Worm (Caenorhabditis elegans) whole organism, L1 larva: Measurements from ENCODE around the gene szy-4.

Experiments used
- aly-2 ChIP-seq: fragments of 150-350 bp; optimal IDR thresholded peaks from 2 replicates; lab custom pipeline; 2014; ENCODE audit warnings: missing biosample characterization, missing genetic modification characterization
- ama-1 ChIP-seq: fragments of 150-350 bp; optimal IDR thresholded peaks from 2 replicates; lab custom pipeline; 2014
- ceh-82 ChIP-seq, 3 experiments: fragments of 150-350 bp in 1 of 3; sonication (generic microtip) in 2 of 3; optimal IDR thresholded peaks; 2 replicates each; lab custom pipeline; 2014 to 2017; ENCODE audit warnings: missing biosample characterization in 3 of 3, missing genetic modification characterization in 3 of 3
- efl-3 ChIP-seq: fragments of 200-800 bp; sonication (Bioruptor generic); optimal IDR thresholded peaks from 2 replicates; lab custom pipeline; 2018; ENCODE audit warnings: mild to moderate bottlenecking, missing genetic modification characterization, missing compliant biosample characterization
- lin-13 ChIP-seq: fragments of 150-350 bp; optimal IDR thresholded peaks from 2 replicates; lab custom pipeline; 2014; ENCODE audit warnings: missing biosample characterization, missing genetic modification reagents, missing genetic modification characterization
- lin-39 ChIP-seq: fragments of 150-350 bp; optimal IDR thresholded peaks from 2 replicates; lab custom pipeline; 2014; ENCODE audit warnings: missing biosample characterization, missing genetic modification reagents, missing genetic modification characterization
- lsy-2 ChIP-seq, 2 experiments: fragments of 150-350 bp; optimal IDR thresholded peaks; 2 replicates each; lab custom pipeline; 2014; ENCODE audit warnings: missing biosample characterization in 2 of 2, missing genetic modification characterization in 2 of 2
- mdl-1 ChIP-seq, 2 experiments: fragments of 150-350 bp; optimal IDR thresholded peaks; 2 replicates each; lab custom pipeline; 2014 to 2017; ENCODE audit warnings: missing biosample characterization in 2 of 2, missing genetic modification characterization in 2 of 2, inconsistent platforms in 1 of 2
- nhr-20 ChIP-seq: sonication (generic microtip); optimal IDR thresholded peaks from 2 replicates; lab custom pipeline; 2016; ENCODE audit warnings: mild to moderate bottlenecking, missing genetic modification characterization, missing compliant biosample characterization
- nhr-76 ChIP-seq: sonication (generic microtip); optimal IDR thresholded peaks from 2 replicates; lab custom pipeline; 2017; ENCODE audit warnings: missing biosample characterization, missing genetic modification characterization
- rnt-1 ChIP-seq: sonication (generic microtip); optimal IDR thresholded peaks from 2 replicates; lab custom pipeline; 2016; ENCODE audit warnings: mild to moderate bottlenecking, missing genetic modification characterization, moderate library complexity, missing compliant biosample characterization
- snu-23 ChIP-seq: sonication (generic microtip); optimal IDR thresholded peaks from 2 replicates; lab custom pipeline; 2016; ENCODE audit warnings: missing genetic modification characterization, missing compliant biosample characterization
- unc-130 ChIP-seq: fragments of 150-350 bp; optimal IDR thresholded peaks from 2 replicates; lab custom pipeline; 2017; ENCODE audit warnings: missing biosample characterization, missing genetic modification characterization, inconsistent platforms

DNA sequence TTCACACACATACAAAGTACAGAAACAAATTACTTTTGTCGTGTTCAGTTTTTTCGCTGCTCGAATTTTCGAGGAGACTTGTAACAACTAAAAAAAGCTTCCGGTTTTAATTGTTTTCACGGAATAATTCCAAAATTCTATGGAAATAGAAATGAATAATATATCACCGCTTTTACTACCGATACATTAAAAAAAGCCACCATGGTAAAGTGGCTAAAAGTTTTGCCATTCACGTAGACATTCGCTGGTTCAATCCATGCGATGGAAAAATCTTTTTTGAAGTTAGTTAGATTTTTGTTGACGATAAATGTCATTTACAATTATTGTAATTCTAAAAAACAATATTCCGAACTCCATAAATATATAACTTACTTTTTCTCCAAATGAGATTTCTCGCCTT lies 29.8 kb upstream of the szy-4 start:
- no peak for TF ChIP-seq lsy-2 (tag; optimal IDR thresholded peaks at IDR 0.05; lab: Kevin White, UChicago)
- TF ChIP-seq mdl-1 (tag; optimal IDR thresholded peaks at IDR 0.05; lab: Kevin White, UChicago) = no peak
- TF ChIP-seq unc-130 (tag; lab: Kevin White, UChicago) = no peak
- TF ChIP-seq efl-3 (GFP tag; lab: Kevin White, UChicago) = no peak
- no peak for TF ChIP-seq lin-39 (tag; lab: Kevin White, UChicago)
- no peak for TF ChIP-seq rnt-1
- TF ChIP-seq aly-2 (tag; lab: Kevin White, UChicago) = no peak
- TF ChIP-seq lin-13 = no peak
- TF ChIP-seq ceh-82 (tag; optimal IDR thresholded peaks at IDR 0.05; lab: Kevin White, UChicago) = no peak
- TF ChIP-seq nhr-76 (tag; lab: Kevin White, UChicago) = no peak
- no peak for TF ChIP-seq ama-1
- no peak for TF ChIP-seq snu-23
- TF ChIP-seq nhr-20 (tag; lab: Kevin White, UChicago) = no peak
